Worm (Caenorhabditis elegans) whole organism, mixed stage, embryonic: ENCODE data around the gene mfsd-8.

Experiments
- ceh-83 ChIP-seq: fragments of 200-800 bp; sonication (Bioruptor generic); optimal IDR thresholded peaks from 2 replicates; lab custom pipeline; 2018; ENCODE audit warnings: mild to moderate bottlenecking, missing genetic modification characterization, missing compliant biosample characterization
- elt-3 ChIP-seq: fragments of 150-350 bp; optimal IDR thresholded peaks from 2 replicates; lab custom pipeline; 2014; ENCODE audit warnings: missing biosample characterization, missing genetic modification characterization
- lsy-2 ChIP-seq: fragments of 150-350 bp; optimal IDR thresholded peaks from 2 replicates; lab custom pipeline; 2014; ENCODE audit warnings: missing biosample characterization, missing genetic modification characterization
- nhr-12 ChIP-seq: fragments of 150-350 bp; optimal IDR thresholded peaks from 2 replicates; lab custom pipeline; 2014; ENCODE audit warnings: missing biosample characterization, missing genetic modification characterization
- nhr-237 ChIP-seq: fragments of 150-350 bp; optimal IDR thresholded peaks from 2 replicates; lab custom pipeline; 2014; ENCODE audit warnings: missing biosample characterization, missing genetic modification characterization
- nhr-28 ChIP-seq: fragments of 150-350 bp; optimal IDR thresholded peaks from 2 replicates; lab custom pipeline; 2014; ENCODE audit warnings: missing biosample characterization, missing genetic modification characterization
- sem-2 ChIP-seq: fragments of 200-800 bp; sonication (Bioruptor generic); optimal IDR thresholded peaks from 2 replicates; lab custom pipeline; 2018; ENCODE audit warnings: mild to moderate bottlenecking, missing genetic modification characterization, missing compliant biosample characterization
- snpc-4 ChIP-seq: fragments of 150-350 bp; optimal IDR thresholded peaks from 2 replicates; lab custom pipeline; 2014; ENCODE audit warnings: missing biosample characterization, missing genetic modification characterization
- ztf-11 ChIP-seq: fragments of 150-350 bp; optimal IDR thresholded peaks from 2 replicates; lab custom pipeline; 2014; ENCODE audit warnings: missing biosample characterization, missing genetic modification characterization

DNA sequence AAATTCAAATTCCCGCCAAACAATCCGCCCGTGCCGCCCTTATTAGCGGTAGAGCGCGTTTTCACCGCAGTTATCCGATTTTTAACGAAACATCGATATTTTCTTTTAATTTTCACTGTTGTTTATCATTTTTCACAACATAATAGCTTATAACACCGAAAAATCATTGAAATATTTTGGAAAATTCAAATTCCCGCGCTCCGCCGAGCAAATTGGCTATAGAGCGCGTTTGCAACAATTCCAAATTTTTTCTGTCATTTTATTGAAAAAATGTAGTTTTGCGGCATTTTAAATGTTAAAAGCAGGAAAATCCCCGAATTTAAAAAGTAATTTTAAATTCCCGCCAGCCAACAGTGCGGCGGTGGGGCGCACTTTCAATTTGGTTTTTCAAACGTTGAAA is 27.6 kb downstream of the mfsd-8 start:
- TF ChIP-seq nhr-12 (tag; lab: Kevin White, UChicago) (no peak), nhr-237 (no peak), lsy-2 (tag; lab: Kevin White, UChicago) (no peak), elt-3 (no peak), ceh-83 (GFP tag; lab: Kevin White, UChicago) (no peak), ztf-11 (tag; lab: Kevin White, UChicago) (no peak), sem-2 (GFP tag; lab: Kevin White, UChicago) (no peak), nhr-28 (tag; lab: Kevin White, UChicago) (no peak), snpc-4 (tag; lab: Kevin White, UChicago) (no peak)
